Fruit fly (Drosophila melanogaster) whole organism, pupa: ENCODE measurements around the gene CG1265.

Source experiments
- CG10348 ChIP-seq: fragments of 200-800 bp; sonication (Bioruptor generic); IDR thresholded peaks from 2 replicates; pipeline ENCODE4 v1.3.6; 2022; ENCODE audit warnings: missing biosample characterization, missing genetic modification characterization
- CG12605 ChIP-seq: fragments of 200-800 bp; sonication (Bioruptor generic); IDR thresholded peaks from 2 replicates; pipeline ENCODE4 v1.3.6; 2022; ENCODE audit warnings: missing biosample characterization, missing genetic modification characterization
- CG13204 ChIP-seq: fragments of 200-800 bp; sonication (Bioruptor generic); optimal IDR thresholded peaks from 2 replicates; lab custom pipeline; 2018; ENCODE audit warnings: missing biosample characterization, mild to moderate bottlenecking, missing genetic modification characterization, moderate library complexity
- CG14655 ChIP-seq: fragments of 200-800 bp; sonication (Bioruptor generic); optimal IDR thresholded peaks from 3 replicates; lab custom pipeline; 2017; ENCODE audit warnings: mild to moderate bottlenecking, missing biosample characterization, missing genetic modification reagents, missing genetic modification characterization
- CG15710 ChIP-seq: fragments of 200-800 bp; sonication (Bioruptor generic); optimal IDR thresholded peaks from 2 replicates; lab custom pipeline; 2018; ENCODE audit warnings: missing biosample characterization, mild to moderate bottlenecking, missing genetic modification characterization, moderate library complexity
- CG17806 ChIP-seq: fragments of 200-800 bp; sonication (Bioruptor generic); optimal IDR thresholded peaks from 2 replicates; lab custom pipeline; 2018; ENCODE audit warnings: missing biosample characterization, mild to moderate bottlenecking, missing genetic modification characterization, moderate library complexity
- CG32121 ChIP-seq: fragments of 200-800 bp; sonication (Bioruptor generic); IDR thresholded peaks from 2 replicates; pipeline ENCODE4 v1.3.6; 2022; ENCODE audit warnings: missing biosample characterization, missing genetic modification characterization
- CG34367 ChIP-seq: fragments of 200-800 bp; sonication (Bioruptor generic); optimal IDR thresholded peaks from 2 replicates; lab custom pipeline; 2018; ENCODE audit warnings: missing biosample characterization, mild to moderate bottlenecking, missing genetic modification characterization
- CG4496 ChIP-seq: fragments of 200-800 bp; sonication (Bioruptor generic); IDR thresholded peaks from 3 replicates; pipeline ENCODE4 v1.3.6; 2022; ENCODE audit warnings: missing biosample characterization, missing genetic modification characterization
- CG8159 ChIP-seq: fragments of 200-800 bp; sonication (Bioruptor generic); optimal IDR thresholded peaks from 3 replicates; lab custom pipeline; 2018; ENCODE audit warnings: missing biosample characterization, mild to moderate bottlenecking, missing genetic modification characterization, moderate library complexity
- CG8301 ChIP-seq: fragments of 200-800 bp; sonication (Bioruptor generic); optimal IDR thresholded peaks from 2 replicates; lab custom pipeline; 2018; ENCODE audit warnings: missing biosample characterization, mild to moderate bottlenecking, missing genetic modification characterization
- CG9948 ChIP-seq: fragments of 200-800 bp; sonication (Bioruptor generic); optimal IDR thresholded peaks from 2 replicates; lab custom pipeline; 2018; ENCODE audit warnings: missing biosample characterization, mild to moderate bottlenecking, missing genetic modification characterization, moderate library complexity
- D1 ChIP-seq: fragments of 200-800 bp; sonication (Bioruptor generic); optimal IDR thresholded peaks from 2 replicates; lab custom pipeline; 2018; ENCODE audit warnings: missing biosample characterization, mild to moderate bottlenecking, missing genetic modification characterization, moderate library complexity
- EcR ChIP-seq: fragments of 200-800 bp; sonication (Bioruptor generic); optimal IDR thresholded peaks from 3 replicates; lab custom pipeline; 2019; ENCODE audit warnings: missing biosample characterization, missing genetic modification characterization, mild to moderate bottlenecking, moderate library complexity, missing genetic modification reagents
- Ets98B ChIP-seq: fragments of 200-800 bp; sonication (Bioruptor generic); IDR thresholded peaks from 2 replicates; pipeline ENCODE4 v1.3.6; 2022; ENCODE audit warnings: missing biosample characterization, missing genetic modification characterization
- Pif1A ChIP-seq: fragments of 200-800 bp; sonication (Bioruptor generic); optimal IDR thresholded peaks from 3 replicates; lab custom pipeline; 2016; ENCODE audit warnings: missing biosample characterization, missing genetic modification characterization
- Pif1B ChIP-seq: fragments of 200-800 bp; sonication (Bioruptor generic); optimal IDR thresholded peaks from 3 replicates; lab custom pipeline; 2016; ENCODE audit warnings: missing biosample characterization, missing genetic modification characterization
- Snoo ChIP-seq: fragments of 200-800 bp; sonication (Bioruptor generic); optimal IDR thresholded peaks from 3 replicates; lab custom pipeline; 2017; ENCODE audit warnings: missing biosample characterization, mild to moderate bottlenecking, missing genetic modification characterization, inconsistent platforms
- fd96Ca ChIP-seq: fragments of 200-800 bp; sonication (Bioruptor generic); IDR thresholded peaks from 3 replicates; pipeline ENCODE4 v1.3.6; 2022; ENCODE audit warnings: missing biosample characterization, missing genetic modification characterization
- gl ChIP-seq: fragments of 200-800 bp; sonication (Bioruptor generic); optimal IDR thresholded peaks from 2 replicates; lab custom pipeline; 2018; ENCODE audit warnings: missing biosample characterization, mild to moderate bottlenecking, missing genetic modification characterization
- rn ChIP-seq: fragments of 200-800 bp; sonication (Bioruptor generic); IDR thresholded peaks from 2 replicates; pipeline ENCODE4 v1.3.6; 2022; ENCODE audit warnings: missing biosample characterization, missing genetic modification characterization

CG1265 gene

DNA sequence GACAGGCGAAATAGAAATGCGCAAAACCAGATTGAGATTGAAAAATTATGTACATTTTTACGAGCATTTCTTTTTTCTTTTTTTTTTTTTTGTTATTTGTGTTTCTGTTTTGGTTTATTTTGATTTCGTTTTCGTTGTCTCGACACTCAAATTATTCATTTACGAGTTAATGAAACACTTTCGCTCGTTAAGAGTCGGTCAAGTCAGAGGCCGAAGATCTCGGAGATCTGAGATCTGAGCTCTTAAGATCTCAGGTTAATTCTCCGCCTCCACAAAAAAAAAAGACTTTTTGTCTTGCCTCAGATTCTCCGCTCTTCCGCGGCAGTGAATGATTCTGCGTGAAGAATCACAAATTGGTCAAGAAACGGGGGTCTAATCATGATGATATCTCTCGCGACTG lies 11.3 kb downstream of the CG1265 start:
- TF ChIP-seq CG34367 (tag; lab: Kevin White, UChicago): no peak
- no peak for TF ChIP-seq fd96Ca
- no peak for TF ChIP-seq Ets98B
- no peak for TF ChIP-seq EcR (GFP tag; lab: Kevin White, UChicago)
- no peak for TF ChIP-seq CG8301 (tag; lab: Kevin White, UChicago)
- TF ChIP-seq CG12605: no peak
- TF ChIP-seq Snoo (tag; lab: Kevin White, UChicago): no peak
- no peak for TF ChIP-seq rn (GFP tag; lab: Robert Waterston, UW)
- no peak for TF ChIP-seq CG4496 (GFP tag; lab: Robert Waterston, UW)
- no peak for TF ChIP-seq CG15710
- no peak for TF ChIP-seq CG32121 (GFP tag; lab: Robert Waterston, UW)
- TF ChIP-seq Pif1B: no peak
- no peak for TF ChIP-seq CG10348 (GFP tag; lab: Robert Waterston, UW)
- TF ChIP-seq CG9948 (tag; lab: Kevin White, UChicago): no peak
- no peak for TF ChIP-seq Pif1A (GFP tag; lab: Kevin White, UChicago)
- no peak for TF ChIP-seq CG8159
- TF ChIP-seq CG13204 (GFP tag; lab: Kevin White, UChicago): no peak
- TF ChIP-seq D1 (tag; lab: Kevin White, UChicago): no peak
- no peak for TF ChIP-seq CG17806 (tag; lab: Kevin White, UChicago)
- TF ChIP-seq CG14655 (GFP tag; lab: Kevin White, UChicago): no peak

DNA sequence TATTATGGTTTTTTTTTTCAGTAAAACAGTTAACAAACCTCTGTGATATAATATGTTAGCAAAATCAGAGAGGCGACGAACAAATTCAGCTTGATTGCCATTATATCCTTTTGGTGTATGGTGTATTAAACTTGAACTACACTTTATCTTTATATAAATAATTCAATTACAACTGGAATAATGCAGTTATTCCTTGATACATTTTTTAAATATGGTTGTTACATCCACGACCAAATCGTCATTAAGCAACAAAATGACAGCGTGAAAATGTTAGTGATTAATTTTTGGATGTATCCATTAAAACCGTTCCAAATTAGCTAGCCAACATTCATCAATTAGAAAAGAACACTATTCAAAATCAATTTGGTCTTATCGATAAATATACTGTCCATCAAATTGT lies 12.8 kb downstream of the CG1265 start, which contains the start of gene CG33764:
TSS of gene CG33764 (minus strand) at position 101 of the 400 bp plus-strand sequence.
- TF ChIP-seq CG13204 (GFP tag; lab: Kevin White, UChicago): no peak
- TF ChIP-seq CG32121 (GFP tag; lab: Robert Waterston, UW): no peak
- TF ChIP-seq CG12605: no peak
- TF ChIP-seq Ets98B: no peak
- no peak for TF ChIP-seq rn (GFP tag; lab: Robert Waterston, UW)
- TF ChIP-seq CG4496 (GFP tag; lab: Robert Waterston, UW): no peak
- TF ChIP-seq EcR (GFP tag; lab: Kevin White, UChicago): no peak
- no peak for TF ChIP-seq Pif1B
- no peak for TF ChIP-seq Pif1A (GFP tag; lab: Kevin White, UChicago)
- no peak for TF ChIP-seq fd96Ca
- TF ChIP-seq CG10348 (GFP tag; lab: Robert Waterston, UW): no peak
- TF ChIP-seq CG17806 (tag; lab: Kevin White, UChicago): no peak
- TF ChIP-seq CG14655 (GFP tag; lab: Kevin White, UChicago): no peak
- TF ChIP-seq CG8159: no peak
- TF ChIP-seq CG8301 (tag; lab: Kevin White, UChicago): no peak
- no peak for TF ChIP-seq Snoo (tag; lab: Kevin White, UChicago)
- no peak for TF ChIP-seq CG34367 (tag; lab: Kevin White, UChicago)

- TF ChIP-seq D1 (tag; lab: Kevin White, UChicago) (no peak), EcR (GFP tag; lab: Kevin White, UChicago) (no peak), fd96Ca (no peak), CG32121 (GFP tag; lab: Robert Waterston, UW) (no peak)
Measured at dm6 chr3L:4269208-4269607, 14.6 kb downstream of the CG1265 start.

DNA sequence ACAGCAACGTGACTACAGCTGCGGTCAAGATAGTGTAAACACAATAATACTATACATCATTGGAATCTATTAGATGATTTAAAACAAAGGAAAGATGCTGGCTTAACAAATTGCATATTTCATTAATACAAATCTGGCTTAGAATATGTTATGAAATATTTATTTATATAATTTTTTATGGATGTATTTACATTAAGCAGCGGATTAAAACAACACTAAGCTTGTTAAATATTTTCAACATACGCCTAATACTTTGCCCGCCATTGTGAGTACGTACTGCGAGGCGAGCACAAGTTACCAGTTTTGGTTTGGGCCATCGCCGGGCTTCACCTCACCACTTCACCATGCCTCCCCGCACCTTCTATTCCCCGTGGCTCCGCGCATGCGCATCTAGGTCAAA lies 15.3 kb downstream of the CG1265 start:
- TF ChIP-seq EcR (GFP tag; lab: Kevin White, UChicago) (no peak), Ets98B (no peak; the same call in 1 of the 2 replicates), CG12605 (peak; percentile 78), CG15710 (peak; percentile 81), Pif1B (peak; percentile 75), CG8301 (tag; lab: Kevin White, UChicago) (peak; percentile 88), gl (tag; lab: Kevin White, UChicago) (peak; percentile 52), rn (GFP tag; lab: Robert Waterston, UW) (no peak), Snoo (tag; lab: Kevin White, UChicago) (peak; percentile 76), CG10348 (GFP tag; lab: Robert Waterston, UW) (no peak), CG9948 (tag; lab: Kevin White, UChicago) (peak; percentile 81), CG14655 (GFP tag; lab: Kevin White, UChicago) (peak; percentile 82), CG34367 (tag; lab: Kevin White, UChicago) (peak; percentile 57), CG4496 (GFP tag; lab: Robert Waterston, UW) (peak; percentile 67; the same call in 1 of the 3 replicates), CG17806 (tag; lab: Kevin White, UChicago) (peak; percentile 76), D1 (tag; lab: Kevin White, UChicago) (peak; percentile 66), Pif1A (GFP tag; lab: Kevin White, UChicago) (peak; percentile 66), CG8159 (peak; percentile 81), CG32121 (GFP tag; lab: Robert Waterston, UW) (peak; percentile 63), fd96Ca (0 out of 3 replicates have a peak, but pooled peaks have one; percentile 24), CG13204 (GFP tag; lab: Kevin White, UChicago) (no peak)
- TF ChIP-seq, all 21 proteins: peak for 16

DNA sequence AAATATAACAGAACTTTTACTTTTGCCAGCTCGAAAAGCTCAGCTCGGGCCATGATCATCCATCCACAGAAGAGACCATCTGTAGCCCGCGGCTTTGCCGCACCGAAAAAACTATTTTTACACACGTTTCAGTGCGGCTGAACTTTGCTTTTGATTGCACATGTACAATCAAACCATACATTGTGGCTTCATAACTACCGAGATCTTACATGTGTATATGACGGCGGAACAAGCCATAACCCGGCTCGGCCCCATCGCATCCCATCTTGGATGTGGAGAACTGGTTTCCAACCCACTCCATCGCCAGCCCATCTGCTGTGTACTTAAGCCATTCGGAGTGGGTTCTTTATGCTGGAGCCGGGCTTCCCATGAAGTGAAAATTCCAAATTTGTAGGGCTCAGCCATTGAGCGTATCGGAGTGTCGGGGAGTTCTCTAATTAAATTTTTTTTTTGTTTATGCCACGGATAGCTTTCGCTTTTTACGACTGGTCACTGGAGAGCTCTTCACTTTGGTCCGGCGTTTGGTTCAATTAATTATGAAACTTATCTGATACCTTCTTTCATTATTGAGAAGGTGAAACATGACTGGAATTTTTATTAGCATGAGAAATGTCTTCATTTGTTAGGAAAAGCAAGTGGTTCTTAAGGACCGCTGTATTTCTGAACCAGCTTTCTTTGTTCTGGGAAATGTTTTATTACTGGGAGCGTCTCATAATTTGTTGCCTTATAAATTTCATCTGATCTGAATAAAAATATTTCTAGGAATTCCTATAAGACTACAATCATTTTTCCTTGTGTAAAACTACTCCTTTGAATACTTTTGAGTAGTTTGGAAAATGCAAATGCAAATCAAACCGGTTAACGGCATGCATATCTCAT lies 16.6 kb downstream of the CG1265 start:
- 0 out of 3 replicates have a peak, but pooled peaks have one; percentile 25 for TF ChIP-seq CG4496 (GFP tag; lab: Robert Waterston, UW)
- TF ChIP-seq CG12605: no peak
- TF ChIP-seq CG9948 (tag; lab: Kevin White, UChicago): peak; percentile 53
- TF ChIP-seq CG15710: peak; percentile 6
- TF ChIP-seq Ets98B: no peak
- TF ChIP-seq CG14655 (GFP tag; lab: Kevin White, UChicago): peak; percentile 83
- no peak for TF ChIP-seq fd96Ca
- peak; percentile 66 for TF ChIP-seq CG8301 (tag; lab: Kevin White, UChicago)
- peak; percentile 8 for TF ChIP-seq D1 (tag; lab: Kevin White, UChicago)
- no peak for TF ChIP-seq gl (tag; lab: Kevin White, UChicago)
- no peak for TF ChIP-seq CG32121 (GFP tag; lab: Robert Waterston, UW)
- TF ChIP-seq CG13204 (GFP tag; lab: Kevin White, UChicago): no peak
- no peak for TF ChIP-seq Snoo (tag; lab: Kevin White, UChicago)
- TF ChIP-seq CG34367 (tag; lab: Kevin White, UChicago): no peak
- no peak for TF ChIP-seq CG10348 (GFP tag; lab: Robert Waterston, UW)
- peak; percentile 33 for TF ChIP-seq CG17806 (tag; lab: Kevin White, UChicago)
- peak; percentile 33 for TF ChIP-seq CG8159
- TF ChIP-seq EcR (GFP tag; lab: Kevin White, UChicago): peak; percentile 51
- no peak for TF ChIP-seq rn (GFP tag; lab: Robert Waterston, UW)
- no peak for TF ChIP-seq Pif1A (GFP tag; lab: Kevin White, UChicago)
- no peak for TF ChIP-seq Pif1B
